Fruit fly (Drosophila melanogaster) whole organism, wandering third instar larva: Measurements from ENCODE around the gene Coq3.

Experiments
- GATAd ChIP-seq: sonication (Bioruptor generic); optimal IDR thresholded peaks from 2 replicates; lab custom pipeline; 2016; ENCODE audit warnings: missing biosample characterization, missing genetic modification characterization
- HLH106 ChIP-seq: fragments of 200-800 bp; optimal IDR thresholded peaks from 3 replicates; lab custom pipeline; 2019; ENCODE audit warnings: missing biosample characterization, mild to moderate bottlenecking, missing genetic modification characterization, moderate library complexity
- Hr78 ChIP-seq: fragments of >200 bp; optimal IDR thresholded peaks from 2 replicates; lab custom pipeline; 2017; ENCODE audit warnings: missing biosample characterization, missing genetic modification characterization
- Hr83 ChIP-seq: fragments of 200-300 bp; sonication (Bioruptor generic); optimal IDR thresholded peaks from 2 replicates; lab custom pipeline; 2016; ENCODE audit warnings: missing biosample characterization, mild to moderate bottlenecking, missing genetic modification characterization, moderate library complexity; ENCODE audit not compliant: poor library complexity, severe bottlenecking
- Jra ChIP-seq: sonication (Bioruptor generic); optimal IDR thresholded peaks from 2 replicates; lab custom pipeline; 2016; ENCODE audit warnings: missing biosample characterization, missing genetic modification characterization
- dmrt93B ChIP-seq: fragments of 200-800 bp; sonication (Bioruptor generic); optimal IDR thresholded peaks from 2 replicates; lab custom pipeline; 2018; ENCODE audit warnings: missing biosample characterization, mild to moderate bottlenecking, missing genetic modification characterization
- ey ChIP-seq: fragments of 200-800 bp; sonication (Bioruptor generic); optimal IDR thresholded peaks from 2 replicates; lab custom pipeline; 2016; ENCODE audit warnings: missing biosample characterization, missing genetic modification characterization
- fru ChIP-seq: fragments of 200-800 bp; sonication (Bioruptor generic); optimal IDR thresholded peaks from 3 replicates; lab custom pipeline; 2016; ENCODE audit warnings: missing biosample characterization, mild to moderate bottlenecking, missing genetic modification characterization
- h ChIP-seq: fragments of 200-800 bp; sonication (Bioruptor generic); optimal IDR thresholded peaks from 3 replicates; lab custom pipeline; 2016; ENCODE audit warnings: missing biosample characterization, mild to moderate bottlenecking, missing genetic modification characterization
- jim ChIP-seq: fragments of 175-275, 200-325 bp; sonication (Bioruptor generic); optimal IDR thresholded peaks from 2 replicates; lab custom pipeline; 2016; ENCODE audit warnings: missing biosample characterization, mild to moderate bottlenecking, missing genetic modification characterization
- lola ChIP-seq: fragments of >200 bp; optimal IDR thresholded peaks from 2 replicates; lab custom pipeline; 2017; ENCODE audit warnings: missing biosample characterization, missing genetic modification characterization
- psq ChIP-seq: fragments of 200-800 bp; sonication (Bioruptor generic); optimal IDR thresholded peaks from 3 replicates; lab custom pipeline; 2017; ENCODE audit warnings: missing biosample characterization, mild to moderate bottlenecking, missing genetic modification characterization, moderate library complexity
- tai ChIP-seq: sonication (Bioruptor generic); optimal IDR thresholded peaks from 2 replicates; lab custom pipeline; 2016; ENCODE audit warnings: missing biosample characterization, missing genetic modification characterization
- woc ChIP-seq: sonication (Bioruptor generic); optimal IDR thresholded peaks from 2 replicates; lab custom pipeline; 2016; ENCODE audit warnings: missing biosample characterization, mild to moderate bottlenecking, missing genetic modification characterization

- TF ChIP-seq jim (GFP tag; lab: Kevin White, UChicago) (no peak), HLH106 (tag; lab: Kevin White, UChicago) (no peak), Hr83 (no peak), h (GFP tag; lab: Kevin White, UChicago) (no peak), lola (GFP tag; lab: Kevin White, UChicago) (no peak), tai (GFP tag; lab: Kevin White, UChicago) (no peak), Hr78 (no peak), psq (GFP tag; lab: Kevin White, UChicago) (no peak), ey (GFP tag; lab: Kevin White, UChicago) (no peak), GATAd (no peak), Jra (GFP tag; lab: Kevin White, UChicago) (no peak), dmrt93B (GFP tag; lab: Kevin White, UChicago) (no peak), woc (GFP tag; lab: Kevin White, UChicago) (no peak), fru (GFP tag; lab: Kevin White, UChicago) (no peak)
Measured at dm6 chr2L:21153844-21154243, 4.6 kb downstream of the Coq3 start.
